Fruit fly (Drosophila melanogaster) whole organism, embryonic: ENCODE measurements around the gene CG13033.

Experiments
- Atf6 ChIP-seq: fragments of 200-800 bp; sonication (Bioruptor generic); IDR thresholded peaks from 2 replicates; pipeline ENCODE4 v1.3.6; 2022; ENCODE audit warnings: missing biosample characterization, missing genetic modification characterization
- CG10959 ChIP-seq: fragments of 200-800 bp; sonication (Bioruptor generic); IDR thresholded peaks from 2 replicates; pipeline ENCODE4 v1.3.6; 2022; ENCODE audit warnings: missing biosample characterization, missing genetic modification characterization
- CG13123 ChIP-seq: fragments of 200-800 bp; sonication (Bioruptor generic); optimal IDR thresholded peaks from 2 replicates; lab custom pipeline; 2016; ENCODE audit warnings: missing biosample characterization, missing genetic modification characterization
- CG14014 ChIP-seq: fragments of 200-800 bp; sonication (Bioruptor generic); IDR thresholded peaks from 2 replicates; pipeline ENCODE4 v1.3.6; 2022; ENCODE audit warnings: missing biosample characterization, missing genetic modification characterization
- CG14710 ChIP-seq: fragments of 200-800 bp; sonication (Bioruptor generic); optimal IDR thresholded peaks from 3 replicates; lab custom pipeline; 2019; ENCODE audit warnings: missing biosample characterization, mild to moderate bottlenecking, missing genetic modification characterization, moderate library complexity
- CG15479 ChIP-seq: fragments of 200-800 bp; sonication (Bioruptor generic); optimal IDR thresholded peaks from 3 replicates; lab custom pipeline; 2019; ENCODE audit warnings: missing biosample characterization, mild to moderate bottlenecking, missing genetic modification characterization, moderate library complexity
- CG16813 ChIP-seq: fragments of 200-800 bp; sonication (Bioruptor generic); IDR thresholded peaks from 3 replicates; pipeline ENCODE4 v1.3.6; 2022; ENCODE audit warnings: missing biosample characterization, missing genetic modification characterization; ENCODE audit not compliant: partially characterized antibody
- CG17328 ChIP-seq: fragments of 200-800 bp; sonication (Bioruptor generic); IDR thresholded peaks from 2 replicates; pipeline ENCODE4 v1.3.6; 2022; ENCODE audit warnings: missing biosample characterization, missing genetic modification characterization
- CG17802 ChIP-seq: fragments of 200-800 bp; sonication (Bioruptor generic); optimal IDR thresholded peaks from 2 replicates; lab custom pipeline; 2018; ENCODE audit warnings: missing biosample characterization, mild to moderate bottlenecking, missing genetic modification characterization, moderate library complexity
- CG18476 ChIP-seq: fragments of 200-800 bp; sonication (Bioruptor generic); optimal IDR thresholded peaks from 2 replicates; lab custom pipeline; 2016; ENCODE audit warnings: missing biosample characterization, mild to moderate bottlenecking, missing genetic modification characterization
- CG3163 ChIP-seq: fragments of 200-800 bp; sonication (Bioruptor generic); optimal IDR thresholded peaks from 3 replicates; lab custom pipeline; 2016; ENCODE audit warnings: missing biosample characterization, missing genetic modification characterization
- CG32532 ChIP-seq: fragments of 200-800 bp; sonication (Bioruptor generic); IDR thresholded peaks from 2 replicates; pipeline ENCODE4 v1.3.6; 2022; ENCODE audit warnings: missing biosample characterization, missing genetic modification characterization
- CG3847 ChIP-seq: fragments of 200-800 bp; sonication (Bioruptor generic); IDR thresholded peaks from 2 replicates; pipeline ENCODE4 v1.3.6; 2022; ENCODE audit warnings: missing biosample characterization, missing genetic modification characterization
- CG7271 ChIP-seq: fragments of 200-800 bp; sonication (Bioruptor generic); optimal IDR thresholded peaks from 2 replicates; lab custom pipeline; 2018; ENCODE audit warnings: missing biosample characterization, mild to moderate bottlenecking, missing genetic modification characterization, moderate library complexity
- CG7556 ChIP-seq: fragments of 200-800 bp; sonication (Bioruptor generic); optimal IDR thresholded peaks from 2 replicates; lab custom pipeline; 2017; ENCODE audit warnings: missing biosample characterization, mild to moderate bottlenecking, missing genetic modification characterization
- CG7839 ChIP-seq: fragments of 200-800 bp; sonication (Bioruptor generic); optimal IDR thresholded peaks from 3 replicates; lab custom pipeline; 2018; ENCODE audit warnings: missing biosample characterization, mild to moderate bottlenecking, missing genetic modification characterization, moderate library complexity
- CG9215 ChIP-seq: fragments of 200-800 bp; sonication (Bioruptor generic); IDR thresholded peaks from 2 replicates; pipeline ENCODE4 v1.3.6; 2022; ENCODE audit warnings: missing biosample characterization, missing genetic modification characterization
- CG9817 ChIP-seq: fragments of 200-800 bp; sonication (Bioruptor generic); optimal IDR thresholded peaks from 2 replicates; lab custom pipeline; 2018; ENCODE audit warnings: missing biosample characterization, mild to moderate bottlenecking, missing genetic modification characterization, moderate library complexity
- CrebB ChIP-seq: fragments of 200-800 bp; sonication (Bioruptor generic); optimal IDR thresholded peaks from 3 replicates; lab custom pipeline; 2018; ENCODE audit warnings: missing biosample characterization, mild to moderate bottlenecking, missing genetic modification characterization
- Dad ChIP-seq: fragments of 200-800 bp; sonication (Bioruptor generic); optimal IDR thresholded peaks from 3 replicates; lab custom pipeline; 2016; ENCODE audit warnings: missing biosample characterization, missing genetic modification characterization
- Hr51 ChIP-seq, 2 experiments: fragments of 200-800 bp; sonication (Bioruptor generic); optimal IDR thresholded peaks; 2 replicates in 1 of 2; 3 replicates in 1 of 2; lab custom pipeline; 2016 to 2018; ENCODE audit warnings: missing biosample characterization in 2 of 2, missing genetic modification characterization in 2 of 2, mild to moderate bottlenecking in 1 of 2, moderate library complexity in 1 of 2
- NFAT ChIP-seq: fragments of 200-800 bp; sonication (Bioruptor generic); IDR thresholded peaks from 2 replicates; pipeline ENCODE4 v1.3.6; 2022; ENCODE audit warnings: missing biosample characterization, missing genetic modification characterization
- PHDP ChIP-seq: fragments of 200-800 bp; sonication (Bioruptor generic); optimal IDR thresholded peaks from 3 replicates; lab custom pipeline; 2018; ENCODE audit warnings: missing biosample characterization, mild to moderate bottlenecking, missing genetic modification characterization, moderate library complexity
- Ravus ChIP-seq: fragments of 200-800 bp; sonication (Bioruptor generic); IDR thresholded peaks from 2 replicates; pipeline ENCODE4 v1.3.6; 2022; ENCODE audit warnings: missing biosample characterization, missing genetic modification characterization
- Spps ChIP-seq: fragments of 200-800 bp; sonication (Bioruptor generic); optimal IDR thresholded peaks from 2 replicates; lab custom pipeline; 2018; ENCODE audit warnings: missing biosample characterization, mild to moderate bottlenecking, missing genetic modification characterization
- Stat92E ChIP-seq, 3 experiments: fragments of >200 bp in 2 of 3; fragments of 200-800 bp in 1 of 3; sonication (Bioruptor generic) in 1 of 3; optimal IDR thresholded peaks; 2 replicates each; lab custom pipeline; 2017 to 2019; ENCODE audit warnings: missing biosample characterization in 3 of 3, missing genetic modification characterization in 3 of 3, mild to moderate bottlenecking in 1 of 3, moderate library complexity in 1 of 3
- Trl ChIP-seq, 3 experiments: fragments of >200 bp in 2 of 3; fragments of 200-800 bp in 1 of 3; sonication (Bioruptor generic) in 1 of 3; optimal IDR thresholded peaks; 2 replicates in 1 of 3; 3 replicates in 2 of 3; lab custom pipeline; 2016 to 2017; ENCODE audit warnings: missing biosample characterization in 1 of 3, missing genetic modification characterization in 1 of 3
- ab ChIP-seq: fragments of 200-800 bp; sonication (Bioruptor generic); optimal IDR thresholded peaks from 2 replicates; lab custom pipeline; 2016; ENCODE audit warnings: missing biosample characterization, missing genetic modification characterization
- bowl ChIP-seq: fragments of 200-800 bp; sonication (Bioruptor generic); IDR thresholded peaks from 2 replicates; pipeline ENCODE4 v1.3.6; 2022; ENCODE audit warnings: missing biosample characterization, missing genetic modification characterization
- da ChIP-seq: fragments of 200-800 bp; sonication (Bioruptor generic); optimal IDR thresholded peaks from 2 replicates; lab custom pipeline; 2016; ENCODE audit warnings: missing biosample characterization, missing genetic modification characterization
- dmrt99B ChIP-seq: fragments of 200-800 bp; sonication (Bioruptor generic); optimal IDR thresholded peaks from 2 replicates; lab custom pipeline; 2018; ENCODE audit warnings: missing biosample characterization, mild to moderate bottlenecking, missing genetic modification characterization, moderate library complexity
- dysf ChIP-seq: fragments of 200-800 bp; sonication (Bioruptor generic); IDR thresholded peaks from 3 replicates; pipeline ENCODE4 v1.3.6; 2022; ENCODE audit warnings: missing biosample characterization, missing genetic modification characterization
- en ChIP-seq: fragments of 200-800 bp; sonication (Bioruptor generic); optimal IDR thresholded peaks from 2 replicates; lab custom pipeline; 2016; ENCODE audit warnings: missing biosample characterization, missing genetic modification characterization
- fd96Cb ChIP-seq: fragments of 200-800 bp; sonication (Bioruptor generic); optimal IDR thresholded peaks from 2 replicates; lab custom pipeline; 2018; ENCODE audit warnings: missing biosample characterization, mild to moderate bottlenecking, missing genetic modification characterization, moderate library complexity
- ham ChIP-seq: fragments of 200-800 bp; sonication (Bioruptor generic); IDR thresholded peaks from 2 replicates; pipeline ENCODE4 v1.3.6; 2022; ENCODE audit warnings: missing biosample characterization, missing genetic modification characterization
- jumu ChIP-seq: fragments of 200-800 bp; sonication (Bioruptor generic); optimal IDR thresholded peaks from 3 replicates; lab custom pipeline; 2016; ENCODE audit warnings: missing biosample characterization, missing genetic modification characterization
- lbe ChIP-seq: fragments of 200-800 bp; sonication (Bioruptor generic); optimal IDR thresholded peaks from 2 replicates; lab custom pipeline; 2016; ENCODE audit warnings: missing biosample characterization, mild to moderate bottlenecking, missing genetic modification characterization
- maf-S ChIP-seq: fragments of 200-800 bp; sonication (Bioruptor generic); optimal IDR thresholded peaks from 2 replicates; lab custom pipeline; 2016; ENCODE audit warnings: missing biosample characterization, missing genetic modification characterization
- mam ChIP-seq: fragments of 200-800 bp; sonication (Bioruptor generic); optimal IDR thresholded peaks from 3 replicates; lab custom pipeline; 2016; ENCODE audit warnings: missing biosample characterization, missing genetic modification characterization
- nau ChIP-seq: fragments of 200-800 bp; sonication (Bioruptor generic); optimal IDR thresholded peaks from 3 replicates; lab custom pipeline; 2017; ENCODE audit warnings: missing biosample characterization, mild to moderate bottlenecking, missing genetic modification characterization, missing genetic modification reagents
- onecut ChIP-seq: fragments of 200-800 bp; sonication (Bioruptor generic); IDR thresholded peaks from 2 replicates; pipeline ENCODE4 v1.3.6; 2022; ENCODE audit warnings: missing biosample characterization, missing genetic modification characterization
- pan ChIP-seq, 4 experiments: fragments of >200 bp in 3 of 4; fragments of 200-800 bp in 1 of 4; sonication (Bioruptor generic) in 1 of 4; optimal IDR thresholded peaks in 3 of 4; IDR thresholded peaks in 1 of 4; 2 replicates each; pipeline versions ENCODE4 v1.3.6 to Lab custom; 2017 to 2022; ENCODE audit warnings: missing biosample characterization in 2 of 4, missing genetic modification characterization in 2 of 4, mixed read lengths in 1 of 4
- pho ChIP-seq: fragments of 200-800 bp; sonication (Bioruptor generic); optimal IDR thresholded peaks from 2 replicates; lab custom pipeline; 2016; ENCODE audit warnings: missing biosample characterization, missing genetic modification characterization
- psq ChIP-seq: fragments of 200-800 bp; sonication (Bioruptor generic); optimal IDR thresholded peaks from 2 replicates; lab custom pipeline; 2017; ENCODE audit warnings: missing biosample characterization, missing genetic modification characterization
- ranshi ChIP-seq: fragments of 200-800 bp; sonication (Bioruptor generic); IDR thresholded peaks from 2 replicates; pipeline ENCODE4 v1.3.6; 2022; ENCODE audit warnings: missing biosample characterization, missing genetic modification characterization
- row ChIP-seq: fragments of 200-800 bp; sonication (Bioruptor generic); IDR thresholded peaks from 3 replicates; pipeline ENCODE4 v1.3.6; 2022; ENCODE audit warnings: missing biosample characterization, missing genetic modification characterization
- stc ChIP-seq: fragments of 200-800 bp; sonication (Bioruptor generic); IDR thresholded peaks from 2 replicates; pipeline ENCODE4 v1.3.6; 2022; ENCODE audit warnings: missing biosample characterization, missing genetic modification characterization
- unpg ChIP-seq: fragments of 200-800 bp; sonication (Bioruptor generic); optimal IDR thresholded peaks from 3 replicates; lab custom pipeline; 2018; ENCODE audit warnings: missing biosample characterization, mild to moderate bottlenecking, missing genetic modification characterization, moderate library complexity
- usp ChIP-seq: fragments of >200 bp; optimal IDR thresholded peaks from 2 replicates; lab custom pipeline; 2017; ENCODE audit warnings: missing biosample characterization, missing genetic modification characterization
- zfh1 ChIP-seq: fragments of 200-800 bp; sonication (Bioruptor generic); IDR thresholded peaks from 3 replicates; pipeline ENCODE4 v1.3.6; 2022; ENCODE audit warnings: missing biosample characterization, missing genetic modification characterization

The CG13033 gene

DNA sequence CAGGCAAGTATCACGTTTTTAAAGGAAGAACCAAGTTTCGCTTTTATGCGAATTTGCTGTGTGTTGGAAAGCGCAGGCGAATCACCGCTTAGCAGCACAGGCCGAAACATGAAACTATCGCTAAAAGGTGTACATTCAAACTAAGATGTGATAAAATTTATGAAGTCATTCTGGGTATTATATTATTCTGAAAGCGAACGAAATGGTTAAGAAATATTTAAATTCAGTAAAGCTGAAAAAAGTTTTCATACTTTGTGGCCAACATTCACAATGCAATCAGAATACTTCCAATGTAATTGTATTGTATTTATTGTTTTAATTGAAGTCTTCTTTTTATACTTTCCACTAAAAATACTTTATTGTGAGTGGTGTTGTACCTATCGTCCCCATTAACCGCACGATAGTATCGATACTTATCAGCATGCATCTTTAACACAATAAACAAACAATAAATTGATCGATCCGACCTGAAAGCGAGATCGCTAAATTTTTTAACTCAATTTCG lies 35.8 kb upstream of the CG13033 start, which contains the start of gene Smn (continued):
- TF ChIP-seq nau (GFP tag; lab: Kevin White, UChicago) (peak; percentile 16), pan (optimal IDR thresholded peaks at IDR 0.05; lab: Kevin White, UChicago) (no peak), pan (GFP tag; optimal IDR thresholded peaks at IDR 0.05 in 1 of 2, IDR thresholded peaks at IDR 0.05 in 1 of 2) (no peak), ranshi (GFP tag; lab: Robert Waterston, UW) (no peak), jumu (GFP tag; lab: Kevin White, UChicago) (peak; percentile 53), PHDP (peak; percentile 47), CG9215 (0 out of 2 replicates have a peak, but pooled peaks have one; percentile 34), CG32532 (GFP tag; lab: Robert Waterston, UW) (no peak), CG3847 (GFP tag; lab: Robert Waterston, UW) (peak; percentile 55), stc (GFP tag; lab: Robert Waterston, UW) (no peak), CG7839 (peak; percentile 40), CG9817 (tag; lab: Kevin White, UChicago) (peak; percentile 56), CrebB (tag; lab: Kevin White, UChicago) (no peak), dysf (GFP tag; lab: Robert Waterston, UW) (no peak), ab (GFP tag; lab: Kevin White, UChicago) (no peak), dmrt99B (tag; lab: Kevin White, UChicago) (peak; percentile 49), CG13123 (GFP tag; lab: Kevin White, UChicago) (no peak), unpg (peak; percentile 31), en (GFP tag; lab: Kevin White, UChicago) (peak; percentile 9), Dad (GFP tag; lab: Kevin White, UChicago) (peak; percentile 3), zfh1 (GFP tag; lab: Robert Waterston, UW) (no peak), bowl (GFP tag; lab: Robert Waterston, UW) (no peak), Atf6 (GFP tag; lab: Robert Waterston, UW) (no peak), CG3163 (GFP tag; lab: Kevin White, UChicago) (no peak), CG16813 (peak; percentile 90), psq (no peak), CG17328 (GFP tag; lab: Robert Waterston, UW) (no peak), mam (GFP tag; lab: Kevin White, UChicago) (peak; percentile 73), onecut (GFP tag; lab: Robert Waterston, UW) (no peak), ham (GFP tag; lab: Robert Waterston, UW) (no peak), CG14710 (tag; lab: Kevin White, UChicago) (peak; percentile 68), Hr51 (GFP tag; optimal IDR thresholded peaks at IDR 0.05; lab: Kevin White, UChicago) (peak; percentile 18 to 52), Trl (optimal IDR thresholded peaks at IDR 0.05; lab: Kevin White, UChicago) (no peak), Trl (GFP tag; optimal IDR thresholded peaks at IDR 0.05; lab: Kevin White, UChicago) (peak; percentile 47), fd96Cb (no peak), CG7556 (GFP tag; lab: Kevin White, UChicago) (peak; percentile 26), CG10959 (GFP tag; lab: Robert Waterston, UW) (no peak), CG7271 (no peak), Spps (tag; lab: Kevin White, UChicago) (no peak), Stat92E (GFP tag; optimal IDR thresholded peaks at IDR 0.05; lab: Kevin White, UChicago) (no peak), pho (peak; percentile 58), CG14014 (no peak), row (peak; percentile 83), lbe (GFP tag; lab: Kevin White, UChicago) (peak; percentile 61), CG17802 (no peak), Ravus (GFP tag; lab: Robert Waterston, UW) (no peak), maf-S (GFP tag; lab: Kevin White, UChicago) (no peak), CG18476 (peak; percentile 18), CG15479 (GFP tag; lab: Kevin White, UChicago) (no peak), usp (GFP tag; lab: Kevin White, UChicago) (no peak), da (no peak), NFAT (GFP tag; lab: Robert Waterston, UW) (peak; percentile 43; the same call in 1 of the 2 replicates)
